Fruit fly (Drosophila melanogaster): ENCODE data around the gene Top2.

Gene Top2

dm6 chr2L:19452535-19453317 is 564 bp downstream of the Top2 start (continued):
- TF ChIP-seq cwo (GFP tag; optimal IDR thresholded peaks at IDR 0.05) = no peak
- TF ChIP-seq tin (GFP tag; optimal IDR thresholded peaks at IDR 0.05) = peak; percentile 43
- no peak for TF ChIP-seq tna (GFP tag; IDR thresholded peaks at IDR 0.05; ENCODE audit: partially characterized antibody)
- no peak for TF ChIP-seq lab (GFP tag; optimal IDR thresholded peaks at IDR 0.05)
- no peak for TF ChIP-seq CG18262 (tag; optimal IDR thresholded peaks at IDR 0.05)
- TF ChIP-seq Lhr (GFP tag; optimal IDR thresholded peaks at IDR 0.05) = no peak
- TF ChIP-seq CG2678 (tag; optimal IDR thresholded peaks at IDR 0.05) = no peak
- no peak for TF ChIP-seq CG8290 (GFP tag; optimal IDR thresholded peaks at IDR 0.05)
- TF ChIP-seq CG8290 (tag; optimal IDR thresholded peaks at IDR 0.05) = no peak
- no peak for TF ChIP-seq CG31365 (tag; optimal IDR thresholded peaks at IDR 0.05)
- no peak for TF ChIP-seq wor (GFP tag; IDR thresholded peaks at IDR 0.05)
- TF ChIP-seq CG3726 (GFP tag; IDR thresholded peaks at IDR 0.05) = no peak
- TF ChIP-seq CG14050 (GFP tag; IDR thresholded peaks at IDR 0.05) = no peak; the same call in 2 of the 3 replicates
- no peak for TF ChIP-seq Fer2 (tag; optimal IDR thresholded peaks at IDR 0.05)
- TF ChIP-seq br (optimal IDR thresholded peaks at IDR 0.05) = no peak
- TF ChIP-seq CG5180 (GFP tag; optimal IDR thresholded peaks at IDR 0.05) = no peak
- no peak for TF ChIP-seq CG11696 (GFP tag; IDR thresholded peaks at IDR 0.05)
- TF ChIP-seq bab2 (GFP tag; optimal IDR thresholded peaks at IDR 0.05) = no peak
- TF ChIP-seq bsh (GFP tag; optimal IDR thresholded peaks at IDR 0.05) = peak in 1 of 2 experiments; percentile 13
- no peak for TF ChIP-seq dmrt99B (tag; optimal IDR thresholded peaks at IDR 0.05)
- TF ChIP-seq nau (GFP tag; optimal IDR thresholded peaks at IDR 0.05) = no peak
- TF ChIP-seq Poxn (GFP tag; IDR thresholded peaks at IDR 0.05) = no peak
- no peak for TF ChIP-seq Stat92E (GFP tag; optimal IDR thresholded peaks at IDR 0.05)
- no peak for TF ChIP-seq crol (GFP tag; IDR thresholded peaks at IDR 0.05)
- no peak for TF ChIP-seq tup (GFP tag; optimal IDR thresholded peaks at IDR 0.05)
- no peak for TF ChIP-seq oc (tag; optimal IDR thresholded peaks at IDR 0.05)
- TF ChIP-seq MTF-1 (GFP tag; optimal IDR thresholded peaks at IDR 0.05; ENCODE audit: borderline replicate concordance) = no peak
- TF ChIP-seq CG32532 (GFP tag; IDR thresholded peaks at IDR 0.05) = peak; percentile 37; the same call in 1 of the 2 replicates
- TF ChIP-seq unc-4 (GFP tag; IDR thresholded peaks at IDR 0.05; ENCODE audit: partially characterized antibody) = no peak
- peak; percentile 87 for TF ChIP-seq ewg (GFP tag; optimal IDR thresholded peaks at IDR 0.05)
- no peak for TF ChIP-seq h (optimal IDR thresholded peaks at IDR 0.05)
- TF ChIP-seq ap (GFP tag; IDR thresholded peaks at IDR 0.05) = no peak
- no peak for TF ChIP-seq CG9609 (GFP tag; optimal IDR thresholded peaks at IDR 0.05)
- no peak for TF ChIP-seq salm (tag; optimal IDR thresholded peaks at IDR 0.05)
- peak; percentile 25 for TF ChIP-seq CG30403 (GFP tag; optimal IDR thresholded peaks at IDR 0.05)
- TF ChIP-seq pita (GFP tag; optimal IDR thresholded peaks at IDR 0.05) = no peak
- no peak for TF ChIP-seq Bdp1 (GFP tag; optimal IDR thresholded peaks at IDR 0.05)
- TF ChIP-seq chif (GFP tag; optimal IDR thresholded peaks at IDR 0.05) = peak in 1 of 2 experiments; percentile 10
- no peak for TF ChIP-seq CG9797 (GFP tag; optimal IDR thresholded peaks at IDR 0.05)
- no peak for TF ChIP-seq Atf-2 (GFP tag; optimal IDR thresholded peaks at IDR 0.05)
- TF ChIP-seq CG11093 (GFP tag; IDR thresholded peaks at IDR 0.05) = 0 out of 3 replicates have a peak, but pooled peaks have one; percentile 35
- peak; percentile 39 for TF ChIP-seq CG13287 (GFP tag; IDR thresholded peaks at IDR 0.05; ENCODE audit: partially characterized antibody)
- no peak for TF ChIP-seq chm (GFP tag; IDR thresholded peaks at IDR 0.05)
- TF ChIP-seq sug (tag; optimal IDR thresholded peaks at IDR 0.05) = no peak
- peak; percentile 97 for TF ChIP-seq nerfin-1 (tag; optimal IDR thresholded peaks at IDR 0.05)
- no peak for TF ChIP-seq danr (GFP tag; IDR thresholded peaks at IDR 0.05)
- TF ChIP-seq fd96Cb (tag; optimal IDR thresholded peaks at IDR 0.05) = no peak
- TF ChIP-seq CG12942 (GFP tag; optimal IDR thresholded peaks at IDR 0.05) = no peak
- no peak for TF ChIP-seq nerfin-2 (GFP tag; IDR thresholded peaks at IDR 0.05; ENCODE audit: partially characterized antibody)

Data from whole organism, embryonic.